Worm (Caenorhabditis elegans) whole organism, dauer: Measurements from ENCODE around the gene ZK455.5.

Experiments used
- unc-62 ChIP-seq: sonication (generic microtip); optimal IDR thresholded peaks from 2 replicates; lab custom pipeline; 2017; ENCODE audit warnings: missing biosample characterization, missing genetic modification reagents, missing genetic modification characterization

The ZK455.5 gene

ce11 chrX:11290528-11290927 is 36.2 kb downstream of the ZK455.5 start:
- TF ChIP-seq unc-62: no peak

ce11 chrX:11289925-11290324 is 36.8 kb downstream of the ZK455.5 start:
- TF ChIP-seq unc-62: no peak

ce11 chrX:11287617-11288016 is 39.1 kb downstream of the ZK455.5 start, which contains the start of gene F38B2.4:
F38B2.4 (minus strand) TSS chrX:11287717.
- no peak for TF ChIP-seq unc-62

- TF ChIP-seq unc-62: no peak
Measured at ce11 chrX:11286246-11286645, 40.5 kb downstream of the ZK455.5 start, which contains the start of gene F38B2.3. F38B2.3 (minus strand) TSS chrX:11286346.

- no peak for TF ChIP-seq unc-62
Measured at ce11 chrX:11281148-11281547, 45.6 kb downstream of the ZK455.5 start, which contains the start of gene F38B2.6. F38B2.6 (minus strand) TSS chrX:11281248.

ce11 chrX:11279276-11279675 is 47.5 kb downstream of the ZK455.5 start, which contains the start of gene F38B2.2:
F38B2.2 (minus strand) TSS chrX:11279376.
- TF ChIP-seq unc-62: no peak
